Fruit fly (Drosophila melanogaster) whole organism, wandering third instar larva: Measurements from ENCODE around the gene Tsp33B.
A peak's percentile ranks its signal among the peaks of the same experiment; 100 is the strongest.

Source experiments
- Dif ChIP-seq: fragments of 200-275, 200-300 bp; sonication (Bioruptor generic); optimal IDR thresholded peaks from 2 replicates; lab custom pipeline; 2018; ENCODE audit warnings: missing biosample characterization, missing genetic modification characterization; ENCODE audit not compliant: partially characterized antibody
- HLH106 ChIP-seq: fragments of 200-800 bp; optimal IDR thresholded peaks from 3 replicates; lab custom pipeline; 2019; ENCODE audit warnings: missing biosample characterization, mild to moderate bottlenecking, missing genetic modification characterization, moderate library complexity
- Hr83 ChIP-seq: fragments of 200-300 bp; sonication (Bioruptor generic); optimal IDR thresholded peaks from 2 replicates; lab custom pipeline; 2016; ENCODE audit warnings: missing biosample characterization, mild to moderate bottlenecking, missing genetic modification characterization, moderate library complexity; ENCODE audit not compliant: poor library complexity, severe bottlenecking
- N ChIP-seq: fragments of >200 bp; optimal IDR thresholded peaks from 2 replicates; lab custom pipeline; 2018; ENCODE audit warnings: missing biosample characterization, missing external identifiers, missing genetic modification characterization
- br ChIP-seq: fragments of 200-800 bp; sonication (Bioruptor generic); optimal IDR thresholded peaks from 2 replicates; lab custom pipeline; 2016; ENCODE audit warnings: missing biosample characterization, missing genetic modification characterization
- brk ChIP-seq: fragments of 200-800 bp; sonication (Bioruptor generic); optimal IDR thresholded peaks from 2 replicates; lab custom pipeline; 2016; ENCODE audit warnings: missing biosample characterization, mild to moderate bottlenecking, missing genetic modification characterization
- dmrt93B ChIP-seq: fragments of 200-800 bp; sonication (Bioruptor generic); optimal IDR thresholded peaks from 2 replicates; lab custom pipeline; 2018; ENCODE audit warnings: missing biosample characterization, mild to moderate bottlenecking, missing genetic modification characterization
- h ChIP-seq: fragments of 200-800 bp; sonication (Bioruptor generic); optimal IDR thresholded peaks from 3 replicates; lab custom pipeline; 2016; ENCODE audit warnings: missing biosample characterization, mild to moderate bottlenecking, missing genetic modification characterization

dm6 chr2L:11808702-11809583 is 16.8 kb upstream of the Tsp33B start, which contains the start of gene crol:
- TF ChIP-seq Dif (GFP tag; lab: Kevin White, UChicago) (peak; percentile 79), brk (no peak), Hr83 (GFP tag; lab: Kevin White, UChicago) (peak; percentile 38), br (GFP tag; lab: Kevin White, UChicago) (peak; percentile 3), HLH106 (tag; lab: Kevin White, UChicago) (peak; percentile 8), N (GFP tag; lab: Kevin White, UChicago) (no peak), h (peak; percentile 29), dmrt93B (GFP tag; lab: Kevin White, UChicago) (no peak)
